Fruit fly (Drosophila melanogaster): ENCODE measurements around the gene CG42337.

CG42337 gene

DNA sequence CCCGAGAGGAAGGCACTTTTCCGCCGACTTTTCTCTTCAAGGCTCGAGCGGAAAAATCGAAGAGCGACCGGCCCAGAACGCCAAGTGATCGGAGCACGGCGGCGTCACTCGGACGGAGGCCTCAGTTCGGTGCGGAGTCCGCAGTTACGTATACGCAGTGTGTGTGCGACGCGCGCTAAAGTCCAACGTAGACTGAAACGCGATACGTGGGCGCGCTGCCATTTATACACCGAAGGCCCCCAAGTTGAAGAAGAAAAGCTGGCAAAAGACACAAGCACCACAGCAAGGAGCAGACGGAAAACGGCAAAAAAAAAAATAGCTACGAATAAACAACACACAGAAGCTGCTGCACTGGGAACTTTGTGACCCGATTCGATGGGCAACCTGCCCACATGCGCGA, at the start of gene CG42337:
CG42337 (minus strand) TSS at position 194 of the 400 bp plus-strand sequence.
- no peak for TF ChIP-seq CG8478 (optimal IDR thresholded peaks at IDR 0.05)
- no peak for TF ChIP-seq EcR (GFP tag; optimal IDR thresholded peaks at IDR 0.05)
- TF ChIP-seq usp (GFP tag; optimal IDR thresholded peaks at IDR 0.05) = no peak
- no peak for TF ChIP-seq psq (optimal IDR thresholded peaks at IDR 0.05)
- no peak for TF ChIP-seq Dll (optimal IDR thresholded peaks at IDR 0.05)
- TF ChIP-seq pan (optimal IDR thresholded peaks at IDR 0.05) = no peak

DNA sequence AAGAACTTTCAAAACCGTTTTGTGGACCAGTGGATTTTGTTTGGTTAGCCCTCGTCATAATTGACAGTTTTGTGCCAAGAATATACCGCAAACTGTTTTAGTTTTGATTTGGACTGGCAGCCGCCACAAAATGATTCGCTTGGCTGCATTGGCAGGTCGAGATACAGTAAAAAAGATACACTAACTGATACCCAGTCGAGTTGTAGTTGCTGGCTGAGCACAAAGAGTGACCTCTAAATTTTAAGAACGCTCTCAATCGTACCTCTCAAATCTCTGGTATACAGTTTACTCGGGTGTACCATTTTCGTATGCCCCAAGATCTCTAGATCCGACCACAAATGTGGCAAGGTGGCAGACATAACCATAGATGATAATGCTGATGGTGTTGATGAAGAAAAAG, 49.8 kb upstream of the CG42337 start:
- TF ChIP-seq Dll (optimal IDR thresholded peaks at IDR 0.05) (no peak), psq (optimal IDR thresholded peaks at IDR 0.05) (no peak), EcR (GFP tag; optimal IDR thresholded peaks at IDR 0.05) (no peak), pan (optimal IDR thresholded peaks at IDR 0.05) (no peak), usp (GFP tag; optimal IDR thresholded peaks at IDR 0.05) (no peak), CG8478 (optimal IDR thresholded peaks at IDR 0.05) (no peak)

DNA sequence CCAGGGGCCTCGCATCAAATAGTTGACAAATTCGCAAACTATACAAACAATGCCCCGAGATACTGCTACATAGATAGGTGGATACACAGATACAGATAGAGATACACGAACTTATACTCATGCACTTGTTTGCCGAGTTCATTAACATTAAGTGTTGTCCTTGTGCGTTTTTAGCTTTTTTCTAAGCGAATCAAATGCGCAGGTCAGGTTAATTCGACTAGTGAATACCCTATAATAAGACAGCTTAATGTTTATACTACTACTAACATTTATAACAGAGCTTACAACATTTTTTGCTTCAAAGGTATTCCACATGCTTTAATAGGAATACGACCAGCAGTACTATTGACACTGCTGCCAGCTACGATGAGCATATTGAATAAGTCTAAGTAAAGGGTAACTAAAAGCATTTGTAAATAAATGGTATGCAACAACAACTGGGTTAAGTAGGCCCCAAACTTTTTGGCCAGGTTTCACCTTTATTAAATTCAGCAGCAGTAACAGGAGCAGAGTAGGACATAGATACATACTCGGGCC, 48.4 kb upstream of the CG42337 start:
- TF ChIP-seq EcR (GFP tag; optimal IDR thresholded peaks at IDR 0.05) (no peak), CG8478 (optimal IDR thresholded peaks at IDR 0.05) (no peak)

DNA sequence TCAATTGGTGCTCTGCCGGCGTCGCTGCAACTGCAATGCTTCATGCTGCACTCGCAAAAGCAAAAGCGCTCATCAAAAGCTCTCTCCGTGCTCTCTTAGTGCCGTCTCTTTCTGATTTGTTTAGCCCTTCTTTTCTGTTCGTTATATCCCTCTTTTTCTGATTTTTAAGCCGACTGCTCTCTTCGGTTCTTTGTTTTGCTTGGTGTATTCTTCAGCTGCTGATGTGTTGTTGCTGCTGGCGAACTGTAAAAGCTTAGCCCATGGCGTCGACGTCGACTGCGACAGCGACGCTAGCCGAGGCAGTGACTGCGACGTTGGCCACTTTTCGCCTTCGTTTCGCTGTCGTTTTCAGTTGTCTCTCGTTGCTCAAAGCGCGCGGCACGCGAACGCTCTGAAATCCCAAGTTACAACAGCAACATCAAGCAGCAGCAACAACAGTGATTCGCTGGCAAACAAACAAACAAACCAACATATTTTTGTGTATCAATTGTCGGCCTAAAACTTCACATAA, 46.9 kb upstream of the CG42337 start:
- TF ChIP-seq psq (optimal IDR thresholded peaks at IDR 0.05) = peak; percentile 83
- TF ChIP-seq EcR (GFP tag; optimal IDR thresholded peaks at IDR 0.05) = peak in 1 of 2 experiments; percentile 17
- no peak for TF ChIP-seq usp (GFP tag; optimal IDR thresholded peaks at IDR 0.05)
- peak; percentile 26 for TF ChIP-seq CG8478 (optimal IDR thresholded peaks at IDR 0.05)
- peak; percentile 74 for TF ChIP-seq Dll (optimal IDR thresholded peaks at IDR 0.05)

DNA sequence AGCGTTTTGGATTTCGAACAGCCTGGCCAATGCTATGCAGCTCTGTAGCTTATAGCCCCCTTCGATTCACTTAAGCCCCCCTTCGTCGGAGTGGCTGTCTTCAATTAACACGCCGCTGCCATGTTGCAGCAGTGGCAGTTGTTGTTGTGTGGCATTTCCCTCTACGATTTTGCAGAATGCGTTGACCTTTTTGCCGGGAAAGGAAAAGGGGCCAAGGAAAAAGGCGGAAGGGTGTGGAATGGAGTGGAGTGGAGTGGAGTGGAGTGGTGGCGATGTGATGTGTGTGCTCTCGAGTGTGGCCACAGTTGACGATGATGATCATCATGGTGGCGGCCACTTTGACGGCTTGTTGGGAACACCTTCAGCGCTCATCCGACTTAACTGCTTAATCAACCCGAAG, 45.2 kb upstream of the CG42337 start:
- TF ChIP-seq EcR (GFP tag; optimal IDR thresholded peaks at IDR 0.05) = peak in 1 of 2 experiments; percentile 84
- no peak for TF ChIP-seq CG8478 (optimal IDR thresholded peaks at IDR 0.05)
- TF ChIP-seq pan (optimal IDR thresholded peaks at IDR 0.05) = no peak

DNA sequence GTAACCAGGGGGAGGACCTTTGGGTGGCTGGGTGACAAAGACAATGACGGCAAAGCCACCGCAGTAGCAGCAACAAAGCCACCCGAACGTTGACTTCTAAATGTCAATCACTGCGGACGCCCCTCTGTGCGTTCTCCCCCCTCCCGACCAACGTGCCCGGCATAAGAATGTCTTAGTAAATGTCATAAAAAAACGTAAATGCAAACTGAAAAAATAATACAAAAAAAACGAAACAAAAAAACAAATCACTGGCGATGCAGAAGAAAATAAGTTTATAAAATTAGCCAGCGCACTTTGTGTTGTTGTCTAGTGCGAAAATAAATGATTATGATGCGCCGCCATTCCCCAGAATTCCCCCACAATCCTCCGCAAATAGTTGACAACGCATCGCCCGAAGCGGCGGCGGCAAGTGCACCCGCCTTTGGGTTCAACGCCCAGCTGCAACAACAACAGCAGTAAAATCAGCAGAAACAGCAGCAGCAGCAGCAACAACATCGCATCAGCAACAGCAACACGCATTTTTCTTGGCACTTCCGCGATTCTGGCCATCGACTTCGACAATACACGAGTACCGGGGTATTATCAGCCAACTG, 43.9 kb upstream of the CG42337 start:
- TF ChIP-seq pan (optimal IDR thresholded peaks at IDR 0.05) (no peak), EcR (GFP tag; optimal IDR thresholded peaks at IDR 0.05) (peak; percentile 46 to 93)

DNA sequence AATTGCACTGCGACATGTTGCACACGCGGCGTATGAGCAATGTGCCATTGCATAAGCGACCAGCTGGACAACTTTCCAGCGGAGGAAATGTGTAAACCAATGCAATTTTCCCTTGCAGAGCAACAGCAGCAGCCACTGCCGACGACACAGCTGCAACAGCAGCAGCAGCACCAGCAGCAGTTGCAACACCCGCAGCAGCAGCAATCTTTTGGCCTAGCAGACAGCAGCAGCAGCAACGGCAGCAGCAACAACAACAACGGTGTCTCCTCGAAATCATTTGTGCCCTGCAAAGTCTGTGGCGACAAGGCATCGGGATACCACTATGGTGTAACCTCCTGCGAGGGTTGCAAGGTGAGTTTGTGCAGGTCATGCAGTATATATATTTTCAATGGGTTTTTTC, 37.6 kb upstream of the CG42337 start:
- no peak for TF ChIP-seq pan (optimal IDR thresholded peaks at IDR 0.05)
- no peak for TF ChIP-seq usp (GFP tag; optimal IDR thresholded peaks at IDR 0.05)
- no peak for TF ChIP-seq CG8478 (optimal IDR thresholded peaks at IDR 0.05)
- TF ChIP-seq EcR (GFP tag; optimal IDR thresholded peaks at IDR 0.05) = no peak
- TF ChIP-seq psq (optimal IDR thresholded peaks at IDR 0.05) = no peak
- TF ChIP-seq Dll (optimal IDR thresholded peaks at IDR 0.05) = no peak

DNA sequence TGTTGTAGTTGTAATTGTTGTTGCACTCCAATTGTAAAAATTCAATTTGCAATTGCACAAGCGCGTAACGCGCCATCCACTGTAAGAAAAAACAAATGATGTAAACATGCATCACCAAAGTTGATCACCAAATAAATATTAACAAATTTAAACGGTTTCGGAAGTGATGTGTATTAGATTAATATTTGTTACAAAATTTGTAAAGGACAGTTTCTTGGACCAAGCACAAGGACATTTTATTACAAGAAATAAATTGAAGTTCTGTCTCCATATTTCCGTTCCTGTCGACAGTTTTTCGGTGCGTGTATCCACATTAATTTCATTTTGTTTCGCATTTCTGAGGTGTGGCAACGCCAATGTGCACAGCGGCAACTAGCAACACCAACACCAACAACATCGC, 36.6 kb upstream of the CG42337 start:
- TF ChIP-seq psq (optimal IDR thresholded peaks at IDR 0.05) (no peak), CG8478 (optimal IDR thresholded peaks at IDR 0.05) (no peak), Dll (optimal IDR thresholded peaks at IDR 0.05) (no peak), pan (optimal IDR thresholded peaks at IDR 0.05) (no peak), usp (GFP tag; optimal IDR thresholded peaks at IDR 0.05) (no peak), EcR (GFP tag; optimal IDR thresholded peaks at IDR 0.05) (no peak)

DNA sequence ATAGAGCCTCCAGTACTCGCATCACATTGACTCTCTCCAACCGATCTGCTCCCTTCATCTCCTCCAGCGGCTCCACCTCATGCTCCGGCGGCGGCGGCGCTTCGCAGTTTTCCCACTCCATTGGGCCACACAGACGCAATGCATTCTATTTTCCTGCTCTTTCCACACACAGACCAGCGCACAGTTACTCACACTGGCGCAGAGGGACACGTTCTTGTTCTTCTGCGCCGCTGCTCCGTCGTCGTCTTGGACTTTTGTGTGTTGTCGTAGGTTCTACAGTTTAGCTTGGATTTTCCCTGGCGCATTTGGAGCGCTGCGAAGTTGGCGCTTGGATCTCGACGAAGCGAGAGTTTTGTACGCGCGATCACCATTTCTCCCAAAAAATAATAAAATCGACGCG, 33.1 kb upstream of the CG42337 start, which contains the start of gene Eip78C:
Eip78C (plus strand) TSS at position 301 of the 400 bp plus-strand sequence.
- TF ChIP-seq Dll (optimal IDR thresholded peaks at IDR 0.05) (no peak), pan (optimal IDR thresholded peaks at IDR 0.05) (no peak), psq (optimal IDR thresholded peaks at IDR 0.05) (no peak), EcR (GFP tag; optimal IDR thresholded peaks at IDR 0.05) (no peak), usp (GFP tag; optimal IDR thresholded peaks at IDR 0.05) (no peak), CG8478 (optimal IDR thresholded peaks at IDR 0.05) (no peak)

DNA sequence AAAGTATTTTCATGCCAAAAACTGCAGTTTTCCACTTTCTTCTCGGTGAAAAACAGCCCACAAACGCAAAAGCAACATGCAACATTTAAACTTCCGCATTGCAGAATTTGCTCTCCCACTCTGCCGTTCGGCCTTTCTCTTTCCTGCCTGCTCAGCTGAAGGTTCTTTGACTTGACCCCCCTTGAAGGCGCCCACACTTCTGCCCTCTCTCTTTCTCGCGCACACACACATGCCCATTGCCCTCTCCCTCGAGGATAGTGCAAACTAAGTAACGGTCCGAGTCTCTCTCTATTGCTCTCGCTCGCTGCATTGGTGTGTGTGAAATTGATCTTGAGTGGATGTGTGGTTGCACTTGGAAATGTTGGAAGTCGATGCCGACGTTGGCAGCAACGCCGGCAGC, 32.5 kb upstream of the CG42337 start:
- TF ChIP-seq EcR (GFP tag; optimal IDR thresholded peaks at IDR 0.05) (peak in 1 of 2 experiments; percentile 97), Dll (optimal IDR thresholded peaks at IDR 0.05) (no peak)

DNA sequence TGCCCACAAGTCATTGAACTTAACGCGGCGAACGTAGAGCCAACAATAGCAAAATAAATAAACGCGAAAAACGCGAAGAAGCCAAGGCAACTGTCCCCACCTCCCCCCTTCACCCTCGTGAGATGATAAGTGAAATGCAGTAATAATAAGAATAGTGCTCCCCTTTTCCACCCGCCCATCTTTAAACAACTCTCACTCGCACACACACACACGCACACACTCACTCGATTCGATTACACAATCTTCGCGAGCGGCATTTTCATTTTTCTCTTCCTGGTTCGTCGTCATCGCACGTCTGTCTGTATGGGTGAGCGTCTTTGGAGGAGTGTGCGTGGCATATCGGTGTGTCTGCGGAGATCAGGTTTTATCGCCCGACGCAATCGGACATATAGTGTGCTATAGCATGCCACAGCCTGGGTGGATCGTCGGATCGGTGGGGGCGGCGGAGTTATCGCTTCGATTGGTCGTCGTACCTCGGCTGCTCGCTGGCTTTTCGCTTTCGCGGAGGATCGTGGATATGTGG, 31.6 kb upstream of the CG42337 start:
- TF ChIP-seq usp (GFP tag; optimal IDR thresholded peaks at IDR 0.05) = no peak
- peak; percentile 85 to 99 for TF ChIP-seq EcR (GFP tag; optimal IDR thresholded peaks at IDR 0.05)

DNA sequence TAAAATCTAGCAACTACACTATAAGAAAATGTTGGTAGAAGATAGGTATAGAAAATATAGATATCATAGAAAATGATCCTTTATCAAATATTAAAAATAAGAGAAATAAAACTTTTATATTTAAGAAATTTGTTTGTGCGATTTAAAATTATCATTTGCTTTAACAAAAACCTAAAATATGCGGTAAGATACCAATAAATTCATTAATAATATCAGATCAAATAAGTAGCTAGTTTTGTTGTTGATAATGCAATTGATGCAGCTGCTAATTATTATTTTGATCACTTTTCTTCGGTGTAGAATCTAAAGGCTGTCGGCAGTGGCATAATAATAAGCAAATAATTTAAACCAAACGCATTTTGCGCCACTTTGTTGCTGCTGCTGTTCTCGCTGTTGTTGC, 31.1 kb upstream of the CG42337 start:
- no peak for TF ChIP-seq EcR (GFP tag; optimal IDR thresholded peaks at IDR 0.05)
- no peak for TF ChIP-seq pan (optimal IDR thresholded peaks at IDR 0.05)
- no peak for TF ChIP-seq psq (optimal IDR thresholded peaks at IDR 0.05)

DNA sequence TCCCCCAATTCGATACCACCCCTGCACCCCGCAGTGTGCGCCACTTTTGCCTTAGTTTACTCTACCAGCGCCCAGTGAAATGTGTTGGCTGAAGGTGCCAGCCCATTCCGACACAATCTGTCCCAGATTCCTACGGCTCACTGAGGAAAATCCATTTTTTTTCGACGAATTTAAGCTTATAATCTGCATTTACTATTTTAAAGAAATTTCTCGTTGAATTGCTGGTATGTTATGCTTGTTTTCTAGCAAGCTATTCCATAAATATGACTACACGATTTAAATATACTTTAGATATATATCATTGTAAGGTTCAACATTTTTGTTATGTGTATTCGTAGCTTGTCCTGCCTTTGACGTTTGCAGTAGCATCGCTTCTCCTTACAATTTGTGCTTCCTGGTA, 30.1 kb upstream of the CG42337 start:
- TF ChIP-seq psq (optimal IDR thresholded peaks at IDR 0.05) (no peak), Dll (optimal IDR thresholded peaks at IDR 0.05) (no peak), CG8478 (optimal IDR thresholded peaks at IDR 0.05) (no peak), pan (optimal IDR thresholded peaks at IDR 0.05) (no peak), EcR (GFP tag; optimal IDR thresholded peaks at IDR 0.05) (no peak), usp (GFP tag; optimal IDR thresholded peaks at IDR 0.05) (no peak)

All from whole organism.